Fruit fly (Drosophila melanogaster) whole organism, embryonic: ENCODE data around the gene CG13127.

Source experiments
- B-H1 ChIP-seq: fragments of 200-800 bp; sonication (Bioruptor generic); IDR thresholded peaks from 3 replicates; pipeline ENCODE4 v1.3.6; 2022; ENCODE audit warnings: missing biosample characterization, missing genetic modification characterization
- Bteb2 ChIP-seq: fragments of 200-800 bp; sonication (Bioruptor generic); optimal IDR thresholded peaks from 2 replicates; lab custom pipeline; 2016; ENCODE audit warnings: missing biosample characterization, missing genetic modification characterization
- CG10147 ChIP-seq: fragments of 200-800 bp; sonication (Bioruptor generic); optimal IDR thresholded peaks from 2 replicates; lab custom pipeline; 2019; ENCODE audit warnings: missing biosample characterization, mild to moderate bottlenecking, missing genetic modification characterization, moderate library complexity
- CG10267 ChIP-seq: fragments of 200-800 bp; sonication (Bioruptor generic); optimal IDR thresholded peaks from 2 replicates; lab custom pipeline; 2018; ENCODE audit warnings: missing biosample characterization, mild to moderate bottlenecking, missing genetic modification characterization, moderate library complexity
- CG10462 ChIP-seq: fragments of 200-800 bp; sonication (Bioruptor generic); optimal IDR thresholded peaks from 2 replicates; lab custom pipeline; 2016; ENCODE audit warnings: missing biosample characterization, missing genetic modification characterization
- CG12155 ChIP-seq: fragments of 200-800 bp; sonication (Bioruptor generic); optimal IDR thresholded peaks from 3 replicates; lab custom pipeline; 2016; ENCODE audit warnings: missing biosample characterization, missing genetic modification characterization
- CG14667 ChIP-seq: fragments of 200-800 bp; sonication (Bioruptor generic); IDR thresholded peaks from 2 replicates; pipeline ENCODE4 v1.3.6; 2022; ENCODE audit warnings: missing biosample characterization, missing genetic modification characterization
- CG15479 ChIP-seq: fragments of 200-800 bp; sonication (Bioruptor generic); optimal IDR thresholded peaks from 3 replicates; lab custom pipeline; 2019; ENCODE audit warnings: missing biosample characterization, mild to moderate bottlenecking, missing genetic modification characterization, moderate library complexity
- CG16779 ChIP-seq: fragments of 200-800 bp; sonication (Bioruptor generic); IDR thresholded peaks from 2 replicates; pipeline ENCODE4 v1.3.6; 2022; ENCODE audit warnings: missing biosample characterization, missing genetic modification characterization
- CG2199 ChIP-seq: fragments of 200-800 bp; sonication (Bioruptor generic); IDR thresholded peaks from 3 replicates; pipeline ENCODE4 v1.3.6; 2022; ENCODE audit warnings: missing biosample characterization, missing genetic modification characterization
- CG2889 ChIP-seq: fragments of 200-800 bp; sonication (Bioruptor generic); IDR thresholded peaks from 3 replicates; pipeline ENCODE4 v1.3.6; 2022; ENCODE audit warnings: missing biosample characterization, missing genetic modification characterization
- CG4328 ChIP-seq: fragments of 200-800 bp; sonication (Bioruptor generic); optimal IDR thresholded peaks from 3 replicates; lab custom pipeline; 2017; ENCODE audit warnings: missing biosample characterization, missing genetic modification reagents, missing genetic modification characterization
- CG4360 ChIP-seq: fragments of 200-800 bp; sonication (Bioruptor generic); IDR thresholded peaks from 2 replicates; pipeline ENCODE4 v1.3.6; 2022; ENCODE audit warnings: missing biosample characterization, missing genetic modification characterization
- D ChIP-seq, 2 experiments: fragments of 200-800 bp in 1 of 2; fragments of >200 bp in 1 of 2; sonication (Bioruptor generic) in 1 of 2; optimal IDR thresholded peaks; 2 replicates in 1 of 2; 3 replicates in 1 of 2; lab custom pipeline; 2017; ENCODE audit warnings: mild to moderate bottlenecking in 1 of 2, missing biosample characterization in 1 of 2, missing genetic modification characterization in 1 of 2, missing genetic modification reagents in 1 of 2
- Side ChIP-seq: fragments of 200-800 bp; sonication (Bioruptor generic); optimal IDR thresholded peaks from 2 replicates; lab custom pipeline; 2016; ENCODE audit warnings: missing biosample characterization, missing genetic modification characterization
- Sox102F ChIP-seq: fragments of 200-800 bp; sonication (Bioruptor generic); optimal IDR thresholded peaks from 2 replicates; lab custom pipeline; 2018; ENCODE audit warnings: missing biosample characterization, mild to moderate bottlenecking, missing genetic modification characterization, moderate library complexity
- ac ChIP-seq: fragments of 200-800 bp; sonication (Bioruptor generic); optimal IDR thresholded peaks from 3 replicates; lab custom pipeline; 2017; ENCODE audit warnings: missing biosample characterization, mild to moderate bottlenecking, missing genetic modification characterization
- amos ChIP-seq: fragments of 200-800 bp; sonication (Bioruptor generic); IDR thresholded peaks from 2 replicates; pipeline ENCODE4 v1.3.6; 2022; ENCODE audit warnings: missing biosample characterization, missing genetic modification characterization; ENCODE audit not compliant: partially characterized antibody
- aop ChIP-seq: fragments of 200-800 bp; sonication (Bioruptor generic); IDR thresholded peaks from 2 replicates; pipeline ENCODE4 v1.3.6; 2022; ENCODE audit warnings: missing biosample characterization, missing genetic modification characterization
- bbx ChIP-seq: fragments of 200-800 bp; sonication (Bioruptor generic); IDR thresholded peaks from 2 replicates; pipeline ENCODE4 v1.3.6; 2022; ENCODE audit warnings: missing biosample characterization, missing genetic modification characterization; ENCODE audit not compliant: partially characterized antibody
- cg ChIP-seq: fragments of 200-800 bp; sonication (Bioruptor generic); optimal IDR thresholded peaks from 3 replicates; lab custom pipeline; 2019; ENCODE audit warnings: missing biosample characterization, mild to moderate bottlenecking, missing genetic modification characterization, moderate library complexity
- ci ChIP-seq: fragments of 200-800 bp; sonication (Bioruptor generic); IDR thresholded peaks from 3 replicates; pipeline ENCODE4 v1.3.6; 2022; ENCODE audit warnings: missing biosample characterization, missing genetic modification characterization
- croc ChIP-seq: fragments of 200-800 bp; sonication (Bioruptor generic); conservative IDR thresholded peaks from 3 replicates; pipeline ENCODE4 v1.3.6; 2022; ENCODE audit warnings: missing biosample characterization, missing genetic modification characterization
- crol ChIP-seq: fragments of 200-800 bp; sonication (Bioruptor generic); IDR thresholded peaks from 2 replicates; pipeline ENCODE4 v1.3.6; 2022; ENCODE audit warnings: missing biosample characterization, missing genetic modification characterization
- emc ChIP-seq: fragments of 200-800 bp; sonication (Bioruptor generic); optimal IDR thresholded peaks from 2 replicates; lab custom pipeline; 2016; ENCODE audit warnings: missing biosample characterization, missing genetic modification characterization
- h ChIP-seq: fragments of >200 bp; optimal IDR thresholded peaks from 2 replicates; lab custom pipeline; 2017
- ham ChIP-seq: fragments of 200-800 bp; sonication (Bioruptor generic); IDR thresholded peaks from 2 replicates; pipeline ENCODE4 v1.3.6; 2022; ENCODE audit warnings: missing biosample characterization, missing genetic modification characterization
- kni ChIP-seq: fragments of 200-800 bp; sonication (Bioruptor generic); optimal IDR thresholded peaks from 3 replicates; lab custom pipeline; 2017; ENCODE audit warnings: mild to moderate bottlenecking, missing biosample characterization, missing genetic modification reagents, missing genetic modification characterization
- nerfin-1 ChIP-seq: fragments of 200-800 bp; sonication (Bioruptor generic); optimal IDR thresholded peaks from 3 replicates; lab custom pipeline; 2019; ENCODE audit warnings: missing biosample characterization, mild to moderate bottlenecking, missing genetic modification characterization, moderate library complexity
- pan ChIP-seq, 4 experiments: fragments of >200 bp in 3 of 4; fragments of 200-800 bp in 1 of 4; sonication (Bioruptor generic) in 1 of 4; optimal IDR thresholded peaks in 3 of 4; IDR thresholded peaks in 1 of 4; 2 replicates each; pipeline versions ENCODE4 v1.3.6 to Lab custom; 2017 to 2022; ENCODE audit warnings: missing biosample characterization in 2 of 4, missing genetic modification characterization in 2 of 4, mixed read lengths in 1 of 4
- pita ChIP-seq: fragments of 200-800 bp; sonication (Bioruptor generic); optimal IDR thresholded peaks from 2 replicates; lab custom pipeline; 2017; ENCODE audit warnings: missing biosample characterization, mild to moderate bottlenecking, missing genetic modification characterization
- prd ChIP-seq, 3 experiments: fragments of >200 bp in 2 of 3; fragments of 200-800 bp in 1 of 3; sonication (Bioruptor generic) in 1 of 3; optimal IDR thresholded peaks in 2 of 3; IDR thresholded peaks in 1 of 3; 2 replicates in 2 of 3; 3 replicates in 1 of 3; pipeline versions ENCODE4 v1.3.6 to Lab custom; 2017 to 2022; ENCODE audit warnings: missing biosample characterization in 1 of 3, missing genetic modification characterization in 1 of 3
- sc ChIP-seq, 3 experiments: fragments of >200 bp in 2 of 3; fragments of 200-800 bp in 1 of 3; sonication (Bioruptor generic) in 1 of 3; optimal IDR thresholded peaks; 2 replicates in 2 of 3; 3 replicates in 1 of 3; lab custom pipeline; 2017; ENCODE audit warnings: mild to moderate bottlenecking in 1 of 3, missing biosample characterization in 1 of 3, missing genetic modification characterization in 1 of 3, missing genetic modification reagents in 1 of 3
- sqz ChIP-seq: fragments of 200-800 bp; sonication (Bioruptor generic); optimal IDR thresholded peaks from 3 replicates; lab custom pipeline; 2018; ENCODE audit warnings: missing biosample characterization, mild to moderate bottlenecking, missing genetic modification characterization
- sr ChIP-seq: fragments of 200-800 bp; sonication (Bioruptor generic); IDR thresholded peaks from 3 replicates; pipeline ENCODE4 v1.3.6; 2022; ENCODE audit warnings: missing biosample characterization, missing genetic modification characterization
- tll ChIP-seq, 2 experiments: fragments of 200-800 bp in 1 of 2; fragments of >200 bp in 1 of 2; sonication (Bioruptor generic) in 1 of 2; optimal IDR thresholded peaks; 2 replicates each; lab custom pipeline; 2017 to 2019; ENCODE audit warnings: missing biosample characterization in 2 of 2, missing genetic modification characterization in 2 of 2, mild to moderate bottlenecking in 1 of 2, moderate library complexity in 1 of 2
- toy ChIP-seq: fragments of 200-800 bp; sonication (Bioruptor generic); IDR thresholded peaks from 2 replicates; pipeline ENCODE4 v1.3.6; 2022; ENCODE audit warnings: missing biosample characterization, missing genetic modification characterization
- twi ChIP-seq: fragments of 200-800 bp; optimal IDR thresholded peaks from 2 replicates; lab custom pipeline; 2019; ENCODE audit warnings: missing biosample characterization, mild to moderate bottlenecking, missing genetic modification characterization, moderate library complexity
- unc-4 ChIP-seq: fragments of 200-800 bp; sonication (Bioruptor generic); IDR thresholded peaks from 2 replicates; pipeline ENCODE4 v1.3.6; 2022; ENCODE audit warnings: missing biosample characterization, missing genetic modification characterization; ENCODE audit not compliant: partially characterized antibody
- vfl ChIP-seq: fragments of 200-800 bp; sonication (Bioruptor generic); optimal IDR thresholded peaks from 2 replicates; lab custom pipeline; 2016; ENCODE audit warnings: missing biosample characterization, missing genetic modification characterization
- zen ChIP-seq: fragments of 200-800 bp; sonication (Bioruptor generic); optimal IDR thresholded peaks from 3 replicates; lab custom pipeline; 2018; ENCODE audit warnings: missing biosample characterization, mild to moderate bottlenecking, missing genetic modification characterization, moderate library complexity
- zen2 ChIP-seq: fragments of 200-800 bp; sonication (Bioruptor generic); IDR thresholded peaks from 3 replicates; pipeline ENCODE4 v1.3.6; 2022; ENCODE audit warnings: missing biosample characterization, missing genetic modification characterization; ENCODE audit not compliant: partially characterized antibody

Gene CG13127

dm6 chr2L:9986402-9987350 is 39.8 kb upstream of the CG13127 start (continued):
- no peak for TF ChIP-seq unc-4 (GFP tag; lab: Robert Waterston, UW)
- TF ChIP-seq sr (GFP tag; lab: Robert Waterston, UW): 0 out of 3 replicates have a peak, but pooled peaks have one; percentile 33
- TF ChIP-seq sc (optimal IDR thresholded peaks at IDR 0.05; lab: Kevin White, UChicago): no peak
- TF ChIP-seq sc (GFP tag; optimal IDR thresholded peaks at IDR 0.05; lab: Kevin White, UChicago): peak; percentile 9
- TF ChIP-seq CG10147: no peak
- no peak for TF ChIP-seq ham (GFP tag; lab: Robert Waterston, UW)
- TF ChIP-seq h (lab: Kevin White, UChicago): no peak
- TF ChIP-seq Sox102F: peak; percentile 72

- TF ChIP-seq B-H1 (GFP tag; lab: Robert Waterston, UW): no peak
- no peak for TF ChIP-seq bbx (GFP tag; lab: Robert Waterston, UW)
- TF ChIP-seq aop: 0 out of 2 replicates have a peak, but pooled peaks have one; percentile 45
- no peak for TF ChIP-seq prd (optimal IDR thresholded peaks at IDR 0.05; lab: Kevin White, UChicago)
- TF ChIP-seq prd (GFP tag; IDR thresholded peaks at IDR 0.05; lab: Robert Waterston, UW): 0 out of 3 replicates have a peak, but pooled peaks have one; percentile 20
- TF ChIP-seq emc (GFP tag; lab: Kevin White, UChicago): no peak
- no peak for TF ChIP-seq toy (GFP tag; lab: Robert Waterston, UW)
- TF ChIP-seq CG2199 (GFP tag; lab: Robert Waterston, UW): peak; percentile 57; the same call in 1 of the 3 replicates
- no peak for TF ChIP-seq CG10267 (tag; lab: Kevin White, UChicago)
- no peak for TF ChIP-seq amos (GFP tag; lab: Robert Waterston, UW)
- peak; percentile 96 for TF ChIP-seq D (optimal IDR thresholded peaks at IDR 0.05; lab: Kevin White, UChicago)
- TF ChIP-seq D (GFP tag; optimal IDR thresholded peaks at IDR 0.05; lab: Kevin White, UChicago): no peak
- TF ChIP-seq CG14667: no peak
- TF ChIP-seq Side (GFP tag; lab: Kevin White, UChicago): no peak
- peak; percentile 57; the same call in 1 of the 2 replicates for TF ChIP-seq crol (GFP tag; lab: Robert Waterston, UW)
- no peak for TF ChIP-seq CG2889 (GFP tag; lab: Robert Waterston, UW)
- peak in 1 of 2 experiments; percentile 43 for TF ChIP-seq tll (GFP tag; optimal IDR thresholded peaks at IDR 0.05; lab: Kevin White, UChicago)
- TF ChIP-seq CG15479 (GFP tag; lab: Kevin White, UChicago): peak; percentile 99
- TF ChIP-seq nerfin-1: no peak
- TF ChIP-seq kni (GFP tag; lab: Kevin White, UChicago): peak; percentile 82
- TF ChIP-seq CG4360 (GFP tag; lab: Robert Waterston, UW): peak; percentile 27; the same call in 1 of the 2 replicates
- TF ChIP-seq pan (optimal IDR thresholded peaks at IDR 0.05; lab: Kevin White, UChicago): no peak
- TF ChIP-seq pan (GFP tag; optimal IDR thresholded peaks at IDR 0.05 in 1 of 2, IDR thresholded peaks at IDR 0.05 in 1 of 2): no peak
- TF ChIP-seq h (lab: Kevin White, UChicago): no peak
- no peak for TF ChIP-seq ci (GFP tag; lab: Robert Waterston, UW)
- peak; percentile 5 for TF ChIP-seq sqz (GFP tag; lab: Kevin White, UChicago)
- peak; percentile 30 for TF ChIP-seq cg (GFP tag; lab: Kevin White, UChicago)
- TF ChIP-seq Bteb2 (GFP tag; lab: Kevin White, UChicago): no peak
- TF ChIP-seq CG16779: no peak
- TF ChIP-seq twi (tag; lab: Kevin White, UChicago): peak; percentile 98
- TF ChIP-seq vfl (GFP tag; lab: Kevin White, UChicago): peak; percentile 22
- no peak for TF ChIP-seq croc (GFP tag; lab: Robert Waterston, UW)
- no peak for TF ChIP-seq CG12155 (GFP tag; lab: Kevin White, UChicago)
- TF ChIP-seq pita (GFP tag; lab: Kevin White, UChicago): no peak
- peak; percentile 41 for TF ChIP-seq zen (tag; lab: Kevin White, UChicago)
- TF ChIP-seq zen2: no peak
- peak; percentile 80 for TF ChIP-seq ac (GFP tag; lab: Kevin White, UChicago)
- TF ChIP-seq CG10462 (GFP tag; lab: Kevin White, UChicago): no peak
- no peak for TF ChIP-seq CG4328 (GFP tag; lab: Kevin White, UChicago)
These were observed 38.1 kb upstream of the CG13127 start for dm6 chr2L:9988201-9988990.
